Fruit fly (Drosophila melanogaster) whole organism, wandering third instar larva: ENCODE measurements around the gene CG31327.

Experiments used
- Abd-B ChIP-seq: fragments of >200 bp; optimal IDR thresholded peaks from 2 replicates; lab custom pipeline; 2017; ENCODE audit warnings: missing biosample characterization, missing genetic modification characterization
- CG32264 ChIP-seq: fragments of 200-800 bp; sonication (Bioruptor generic); optimal IDR thresholded peaks from 2 replicates; lab custom pipeline; 2016; ENCODE audit warnings: missing biosample characterization, missing genetic modification characterization
- CG9705 ChIP-seq: fragments of 200-800 bp; sonication (Bioruptor generic); optimal IDR thresholded peaks from 2 replicates; lab custom pipeline; 2018; ENCODE audit warnings: missing biosample characterization, mild to moderate bottlenecking, missing genetic modification characterization
- CrebA ChIP-seq: fragments of 200-800 bp; sonication (Bioruptor generic); optimal IDR thresholded peaks from 2 replicates; lab custom pipeline; 2016; ENCODE audit warnings: missing biosample characterization, mild to moderate bottlenecking, missing genetic modification characterization, borderline replicate concordance
- Dfd ChIP-seq: fragments of >200 bp; optimal IDR thresholded peaks from 2 replicates; lab custom pipeline; 2017; ENCODE audit warnings: missing biosample characterization, missing genetic modification characterization
- Dif ChIP-seq: fragments of 200-275, 200-300 bp; sonication (Bioruptor generic); optimal IDR thresholded peaks from 2 replicates; lab custom pipeline; 2018; ENCODE audit warnings: missing biosample characterization, missing genetic modification characterization; ENCODE audit not compliant: partially characterized antibody
- GATAd ChIP-seq: sonication (Bioruptor generic); optimal IDR thresholded peaks from 2 replicates; lab custom pipeline; 2016; ENCODE audit warnings: missing biosample characterization, missing genetic modification characterization
- HLH106 ChIP-seq: fragments of 200-800 bp; optimal IDR thresholded peaks from 3 replicates; lab custom pipeline; 2019; ENCODE audit warnings: missing biosample characterization, mild to moderate bottlenecking, missing genetic modification characterization, moderate library complexity
- Hnf4 ChIP-seq: fragments of 200-800 bp; sonication (Bioruptor generic); optimal IDR thresholded peaks from 2 replicates; lab custom pipeline; 2016; ENCODE audit warnings: missing biosample characterization, mild to moderate bottlenecking, missing genetic modification characterization
- Hr78 ChIP-seq: fragments of >200 bp; optimal IDR thresholded peaks from 2 replicates; lab custom pipeline; 2017; ENCODE audit warnings: missing biosample characterization, missing genetic modification characterization
- Hr83 ChIP-seq: fragments of 200-300 bp; sonication (Bioruptor generic); optimal IDR thresholded peaks from 2 replicates; lab custom pipeline; 2016; ENCODE audit warnings: missing biosample characterization, mild to moderate bottlenecking, missing genetic modification characterization, moderate library complexity; ENCODE audit not compliant: poor library complexity, severe bottlenecking
- Jra ChIP-seq: sonication (Bioruptor generic); optimal IDR thresholded peaks from 2 replicates; lab custom pipeline; 2016; ENCODE audit warnings: missing biosample characterization, missing genetic modification characterization
- Mio ChIP-seq: sonication (Bioruptor generic); optimal IDR thresholded peaks from 2 replicates; lab custom pipeline; 2016; ENCODE audit warnings: missing biosample characterization, missing genetic modification characterization
- Myc ChIP-seq: fragments of >200 bp; optimal IDR thresholded peaks from 2 replicates; lab custom pipeline; 2017
- N ChIP-seq: fragments of >200 bp; optimal IDR thresholded peaks from 2 replicates; lab custom pipeline; 2018; ENCODE audit warnings: missing biosample characterization, missing external identifiers, missing genetic modification characterization
- OdsH ChIP-seq: fragments of 200-800 bp; sonication (Bioruptor generic); optimal IDR thresholded peaks from 2 replicates; lab custom pipeline; 2016; ENCODE audit warnings: missing biosample characterization, mild to moderate bottlenecking, missing genetic modification characterization
- Rel ChIP-seq, 2 experiments: fragments of 200-800 bp; sonication (Bioruptor generic) in 1 of 2; optimal IDR thresholded peaks; 2 replicates in 1 of 2; 3 replicates in 1 of 2; lab custom pipeline; 2016 to 2019; ENCODE audit warnings: mild to moderate bottlenecking in 2 of 2, missing biosample characterization in 2 of 2, missing genetic modification characterization in 2 of 2, moderate library complexity in 1 of 2
- Sp1 ChIP-seq: fragments of 200-800 bp; sonication (Bioruptor generic); optimal IDR thresholded peaks from 3 replicates; lab custom pipeline; 2019; ENCODE audit warnings: missing biosample characterization, mild to moderate bottlenecking, missing genetic modification characterization, moderate library complexity
- Vsx2 ChIP-seq: fragments of 200-300, 225-300 bp; sonication (Bioruptor generic); optimal IDR thresholded peaks from 2 replicates; lab custom pipeline; 2018; ENCODE audit warnings: missing biosample characterization, missing genetic modification characterization; ENCODE audit not compliant: partially characterized antibody
- br ChIP-seq: fragments of 200-800 bp; sonication (Bioruptor generic); optimal IDR thresholded peaks from 2 replicates; lab custom pipeline; 2016; ENCODE audit warnings: missing biosample characterization, missing genetic modification characterization
- brk ChIP-seq: fragments of 200-800 bp; sonication (Bioruptor generic); optimal IDR thresholded peaks from 2 replicates; lab custom pipeline; 2016; ENCODE audit warnings: missing biosample characterization, mild to moderate bottlenecking, missing genetic modification characterization
- dl ChIP-seq, 2 experiments: fragments of 175-275, 200-275 bp in 1 of 2; fragments of 200-275 bp in 1 of 2; sonication (Bioruptor generic); optimal IDR thresholded peaks; lab custom pipeline; 2018; ENCODE audit warnings: mild to moderate bottlenecking in 2 of 2, missing biosample characterization in 2 of 2, missing genetic modification characterization in 2 of 2, moderate library complexity in 2 of 2; ENCODE audit not compliant: partially characterized antibody in 2 of 2, insufficient read depth in 1 of 2
- dmrt93B ChIP-seq: fragments of 200-800 bp; sonication (Bioruptor generic); optimal IDR thresholded peaks from 2 replicates; lab custom pipeline; 2018; ENCODE audit warnings: missing biosample characterization, mild to moderate bottlenecking, missing genetic modification characterization
- dsf ChIP-seq: sonication (Bioruptor generic); optimal IDR thresholded peaks from 2 replicates; lab custom pipeline; 2016; ENCODE audit warnings: missing biosample characterization, missing genetic modification characterization, borderline replicate concordance
- ey ChIP-seq: fragments of 200-800 bp; sonication (Bioruptor generic); optimal IDR thresholded peaks from 2 replicates; lab custom pipeline; 2016; ENCODE audit warnings: missing biosample characterization, missing genetic modification characterization
- foxo ChIP-seq, 2 experiments: fragments of 200-800 bp; sonication (Bioruptor generic); optimal IDR thresholded peaks; 2 replicates in 1 of 2; 3 replicates in 1 of 2; lab custom pipeline; 2016 to 2017; ENCODE audit warnings: missing biosample characterization in 2 of 2, missing genetic modification characterization in 2 of 2
- fru ChIP-seq: fragments of 200-800 bp; sonication (Bioruptor generic); optimal IDR thresholded peaks from 3 replicates; lab custom pipeline; 2016; ENCODE audit warnings: missing biosample characterization, mild to moderate bottlenecking, missing genetic modification characterization
- h ChIP-seq: fragments of 200-800 bp; sonication (Bioruptor generic); optimal IDR thresholded peaks from 3 replicates; lab custom pipeline; 2016; ENCODE audit warnings: missing biosample characterization, mild to moderate bottlenecking, missing genetic modification characterization
- jim ChIP-seq: fragments of 175-275, 200-325 bp; sonication (Bioruptor generic); optimal IDR thresholded peaks from 2 replicates; lab custom pipeline; 2016; ENCODE audit warnings: missing biosample characterization, mild to moderate bottlenecking, missing genetic modification characterization
- lola ChIP-seq: fragments of >200 bp; optimal IDR thresholded peaks from 2 replicates; lab custom pipeline; 2017; ENCODE audit warnings: missing biosample characterization, missing genetic modification characterization
- pan ChIP-seq: fragments of >200 bp; optimal IDR thresholded peaks from 2 replicates; lab custom pipeline; 2017
- psq ChIP-seq: fragments of 200-800 bp; sonication (Bioruptor generic); optimal IDR thresholded peaks from 3 replicates; lab custom pipeline; 2017; ENCODE audit warnings: missing biosample characterization, mild to moderate bottlenecking, missing genetic modification characterization, moderate library complexity
- rgr ChIP-seq: fragments of 200-800 bp; sonication (Bioruptor generic); optimal IDR thresholded peaks from 3 replicates; lab custom pipeline; 2016; ENCODE audit warnings: missing biosample characterization, mild to moderate bottlenecking, missing genetic modification characterization
- sage ChIP-seq: fragments of 200-800 bp; sonication (Bioruptor generic); optimal IDR thresholded peaks from 2 replicates; lab custom pipeline; 2016; ENCODE audit warnings: missing biosample characterization, mild to moderate bottlenecking, missing genetic modification characterization
- sv ChIP-seq: fragments of 200-800 bp; sonication (Bioruptor generic); optimal IDR thresholded peaks from 3 replicates; lab custom pipeline; 2016; ENCODE audit warnings: missing biosample characterization, missing genetic modification characterization
- tai ChIP-seq: sonication (Bioruptor generic); optimal IDR thresholded peaks from 2 replicates; lab custom pipeline; 2016; ENCODE audit warnings: missing biosample characterization, missing genetic modification characterization
- usp ChIP-seq: fragments of >200 bp; optimal IDR thresholded peaks from 2 replicates; lab custom pipeline; 2017; ENCODE audit warnings: missing biosample characterization, missing genetic modification characterization
- woc ChIP-seq: sonication (Bioruptor generic); optimal IDR thresholded peaks from 2 replicates; lab custom pipeline; 2016; ENCODE audit warnings: missing biosample characterization, mild to moderate bottlenecking, missing genetic modification characterization

The CG31327 gene

dm6 chr3R:14140912-14141311, 19.2 kb downstream of the CG31327 start:
- TF ChIP-seq dsf (GFP tag; lab: Kevin White, UChicago) (no peak), Dif (GFP tag; lab: Kevin White, UChicago) (peak; percentile 26), OdsH (GFP tag; lab: Kevin White, UChicago) (no peak), brk (no peak), sage (GFP tag; lab: Kevin White, UChicago) (no peak), Mio (no peak), Dfd (GFP tag; lab: Kevin White, UChicago) (no peak), pan (no peak)

DNA sequence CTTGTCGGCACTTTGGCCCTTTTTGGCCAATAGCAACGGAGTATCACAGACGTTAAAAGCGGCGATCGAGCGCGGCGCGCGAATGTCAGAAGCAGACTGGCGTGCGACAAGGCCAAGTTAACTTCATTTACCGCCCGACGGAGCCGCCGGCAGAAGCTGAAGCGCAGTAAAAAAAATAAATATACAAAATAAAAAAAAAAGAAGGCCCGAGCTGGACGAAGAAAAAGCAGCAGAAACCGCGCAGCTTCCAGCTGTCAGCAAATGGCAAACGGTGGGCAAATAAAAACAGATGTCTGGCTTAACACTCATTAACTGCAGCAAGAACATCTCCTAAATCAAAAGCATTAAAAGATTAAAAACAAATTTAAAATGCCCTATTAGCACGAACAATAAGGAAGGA, 28.1 kb downstream of the CG31327 start, which contains the start of gene CG14356:
TSS of gene CG14356 (minus strand) at position 101 of the 400 bp plus-strand sequence.
- TF ChIP-seq foxo (GFP tag; optimal IDR thresholded peaks at IDR 0.05; lab: Kevin White, UChicago): no peak
- no peak for TF ChIP-seq ey (GFP tag; lab: Kevin White, UChicago)
- TF ChIP-seq CG9705 (GFP tag; lab: Kevin White, UChicago): no peak
- TF ChIP-seq br (GFP tag; lab: Kevin White, UChicago): no peak
- TF ChIP-seq Hr78: no peak
- TF ChIP-seq Vsx2 (GFP tag; lab: Kevin White, UChicago): no peak
- TF ChIP-seq woc: no peak
- no peak for TF ChIP-seq Jra (GFP tag; lab: Kevin White, UChicago)
- TF ChIP-seq Dif (GFP tag; lab: Kevin White, UChicago): no peak
- TF ChIP-seq Rel (GFP tag; optimal IDR thresholded peaks at IDR 0.05; lab: Kevin White, UChicago): no peak
- TF ChIP-seq Rel (tag; optimal IDR thresholded peaks at IDR 0.05; lab: Kevin White, UChicago): no peak
- TF ChIP-seq h (GFP tag; lab: Kevin White, UChicago): no peak
- no peak for TF ChIP-seq Mio
- TF ChIP-seq jim: no peak
- no peak for TF ChIP-seq Hr83 (GFP tag; lab: Kevin White, UChicago)
- no peak for TF ChIP-seq Hnf4 (GFP tag; lab: Kevin White, UChicago)

DNA sequence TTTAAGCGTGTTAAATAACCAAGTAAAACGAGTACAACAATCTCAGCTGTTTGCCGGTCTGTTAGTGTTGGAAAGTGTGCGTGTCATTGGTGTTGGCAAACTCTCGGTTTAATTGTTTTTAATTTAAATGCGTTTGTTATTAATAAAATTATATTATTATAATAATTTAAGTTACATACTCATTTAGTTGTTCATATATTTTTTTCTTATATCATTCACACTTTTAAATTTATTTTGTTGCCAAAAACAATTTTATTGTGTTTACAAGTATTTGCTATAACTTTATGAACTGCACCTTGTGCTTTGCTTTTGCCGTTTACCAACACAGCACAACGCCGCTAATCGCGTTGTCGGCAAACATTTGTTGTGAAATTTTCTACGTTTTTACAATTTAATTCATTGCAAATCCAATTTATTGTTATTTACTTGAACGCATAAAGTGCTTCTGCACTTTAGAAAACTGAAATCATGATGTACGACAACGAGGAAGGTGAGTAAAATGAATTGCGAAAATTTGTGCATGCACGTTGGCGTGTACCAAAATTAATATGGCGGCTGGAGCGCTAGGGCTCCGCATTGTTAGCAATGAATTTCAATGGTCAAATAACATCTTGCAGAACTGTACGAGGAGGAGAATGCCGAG, 34.5 kb downstream of the CG31327 start, which contains the start of the genes 140up and Polr2B:
TSS of gene 140up (minus strand) at position 70 of the 643 bp plus-strand sequence.
TSS of gene Polr2B (plus strand) at position 313 of the 643 bp plus-strand sequence.
- TF ChIP-seq Hnf4 (GFP tag; lab: Kevin White, UChicago) (peak; percentile 94), OdsH (GFP tag; lab: Kevin White, UChicago) (peak; percentile 93), fru (GFP tag; lab: Kevin White, UChicago) (peak; percentile 86), rgr (GFP tag; lab: Kevin White, UChicago) (peak; percentile 95), Mio (no peak), Dif (GFP tag; lab: Kevin White, UChicago) (no peak), Jra (GFP tag; lab: Kevin White, UChicago) (peak; percentile 86), tai (no peak), usp (GFP tag; lab: Kevin White, UChicago) (no peak), CG32264 (GFP tag; lab: Kevin White, UChicago) (peak; percentile 5), h (GFP tag; lab: Kevin White, UChicago) (peak; percentile 88), CG9705 (GFP tag; lab: Kevin White, UChicago) (peak; percentile 89), foxo (GFP tag; optimal IDR thresholded peaks at IDR 0.05; lab: Kevin White, UChicago) (peak in 1 of 2 experiments; percentile 95), dl (GFP tag; optimal IDR thresholded peaks at IDR 0.05; lab: Kevin White, UChicago; ENCODE audit: insufficient read depth in 1 of 2, partially characterized antibody in 2 of 2) (no peak), Vsx2 (GFP tag; lab: Kevin White, UChicago) (no peak), brk (peak; percentile 89), Sp1 (GFP tag; lab: Kevin White, UChicago) (peak; percentile 91), psq (peak; percentile 93), sage (GFP tag; lab: Kevin White, UChicago) (peak; percentile 67), br (GFP tag; lab: Kevin White, UChicago) (peak; percentile 77), Hr83 (GFP tag; lab: Kevin White, UChicago) (peak; percentile 55), CrebA (GFP tag; lab: Kevin White, UChicago) (no peak), Hr78 (no peak), woc (peak; percentile 66), jim (peak; percentile 6), HLH106 (tag; lab: Kevin White, UChicago) (peak; percentile 96), Myc (lab: Kevin White, UChicago) (peak; percentile 52), pan (no peak), GATAd (peak; percentile 64), Rel (GFP tag; optimal IDR thresholded peaks at IDR 0.05; lab: Kevin White, UChicago) (peak; percentile 25), Rel (tag; optimal IDR thresholded peaks at IDR 0.05; lab: Kevin White, UChicago) (peak; percentile 66), N (no peak), dmrt93B (GFP tag; lab: Kevin White, UChicago) (peak; percentile 92), dsf (GFP tag; lab: Kevin White, UChicago) (peak; percentile 86), lola (GFP tag; lab: Kevin White, UChicago) (no peak), Dfd (GFP tag; lab: Kevin White, UChicago) (no peak), Abd-B (GFP tag; lab: Kevin White, UChicago) (no peak), ey (GFP tag; lab: Kevin White, UChicago) (peak; percentile 77), sv (GFP tag; lab: Kevin White, UChicago) (peak; percentile 80)
- TF ChIP-seq, all 38 proteins: peak for 25
